Fruit fly (Drosophila melanogaster) whole organism, prepupa: Measurements from ENCODE around the gene CG6048.

Source experiments
- CG11294 ChIP-seq: fragments of 200-800 bp; sonication (Bioruptor generic); IDR thresholded peaks from 2 replicates; pipeline ENCODE4 v1.3.6; 2022; ENCODE audit warnings: missing biosample characterization, missing genetic modification characterization
- CG11762 ChIP-seq: fragments of 200-800 bp; sonication (Bioruptor generic); optimal IDR thresholded peaks from 3 replicates; lab custom pipeline; 2016; ENCODE audit warnings: missing biosample characterization, missing genetic modification characterization; ENCODE audit not compliant: insufficient read depth
- CG15336 ChIP-seq: fragments of 200-800 bp; sonication (Bioruptor generic); IDR thresholded peaks from 2 replicates; pipeline ENCODE4 v1.3.6; 2022; ENCODE audit warnings: missing biosample characterization, missing genetic modification characterization
- CG16779 ChIP-seq: fragments of 200-800 bp; sonication (Bioruptor generic); optimal IDR thresholded peaks from 3 replicates; lab custom pipeline; 2017; ENCODE audit warnings: missing biosample characterization, mild to moderate bottlenecking, missing genetic modification characterization
- CG3032 ChIP-seq: fragments of 200-800 bp; optimal IDR thresholded peaks from 2 replicates; lab custom pipeline; 2019; ENCODE audit warnings: missing biosample characterization, mild to moderate bottlenecking, missing genetic modification characterization, moderate library complexity
- CG31627 ChIP-seq: fragments of 200-800 bp; sonication (Bioruptor generic); optimal IDR thresholded peaks from 3 replicates; lab custom pipeline; 2016; ENCODE audit warnings: missing biosample characterization, missing genetic modification characterization
- CG32006 ChIP-seq: fragments of 200-800 bp; sonication (Bioruptor generic); optimal IDR thresholded peaks from 3 replicates; lab custom pipeline; 2017; ENCODE audit warnings: missing biosample characterization, mild to moderate bottlenecking, missing genetic modification characterization
- CG34406 ChIP-seq: fragments of 200-800 bp; sonication (Bioruptor generic); optimal IDR thresholded peaks from 3 replicates; lab custom pipeline; 2016; ENCODE audit warnings: missing biosample characterization, missing genetic modification characterization
- CG3919 ChIP-seq: fragments of 200-800 bp; sonication (Bioruptor generic); optimal IDR thresholded peaks from 3 replicates; lab custom pipeline; 2016; ENCODE audit warnings: missing biosample characterization, missing genetic modification characterization
- CG4318 ChIP-seq: fragments of 200-800 bp; sonication (Bioruptor generic); optimal IDR thresholded peaks from 3 replicates; lab custom pipeline; 2017; ENCODE audit warnings: missing biosample characterization, mild to moderate bottlenecking, missing genetic modification characterization
- CG6163 ChIP-seq: fragments of 200-800 bp; sonication (Bioruptor generic); IDR thresholded peaks from 3 replicates; pipeline ENCODE4 v1.3.6; 2022; ENCODE audit warnings: missing biosample characterization, missing genetic modification characterization
- CG6276 ChIP-seq: fragments of 200-800 bp; sonication (Bioruptor generic); optimal IDR thresholded peaks from 2 replicates; lab custom pipeline; 2017; ENCODE audit warnings: missing biosample characterization, mild to moderate bottlenecking, missing genetic modification characterization
- CG6792 ChIP-seq: fragments of 200-800 bp; sonication (Bioruptor generic); optimal IDR thresholded peaks from 3 replicates; lab custom pipeline; 2016; ENCODE audit warnings: missing biosample characterization, missing genetic modification characterization
- CG6808 ChIP-seq: fragments of 200-800 bp; sonication (Bioruptor generic); optimal IDR thresholded peaks from 3 replicates; lab custom pipeline; 2017; ENCODE audit warnings: missing biosample characterization, missing genetic modification characterization, mild to moderate bottlenecking, moderate library complexity, missing genetic modification reagents
- CG7368 ChIP-seq: fragments of 200-800 bp; sonication (Bioruptor generic); optimal IDR thresholded peaks from 3 replicates; lab custom pipeline; 2016; ENCODE audit warnings: missing biosample characterization, missing genetic modification characterization
- CG8119 ChIP-seq: fragments of 200-800 bp; sonication (Bioruptor generic); IDR thresholded peaks from 3 replicates; pipeline ENCODE4 v1.3.6; 2022; ENCODE audit warnings: missing biosample characterization, missing genetic modification characterization
- CG8319 ChIP-seq: fragments of 200-800 bp; sonication (Bioruptor generic); optimal IDR thresholded peaks from 3 replicates; lab custom pipeline; 2016; ENCODE audit warnings: missing biosample characterization, missing genetic modification characterization
- CG8632 ChIP-seq: fragments of 200-800 bp; sonication (Bioruptor generic); optimal IDR thresholded peaks from 3 replicates; lab custom pipeline; 2016; ENCODE audit warnings: missing biosample characterization, missing genetic modification characterization
- CG9139 ChIP-seq: fragments of 200-800 bp; sonication (Bioruptor generic); optimal IDR thresholded peaks from 3 replicates; lab custom pipeline; 2017; ENCODE audit warnings: missing biosample characterization, mild to moderate bottlenecking, missing genetic modification characterization
- Eip75B ChIP-seq: fragments of 200-800 bp; sonication (Bioruptor generic); optimal IDR thresholded peaks from 3 replicates; lab custom pipeline; 2016; ENCODE audit warnings: missing biosample characterization, missing genetic modification characterization
- Eip78C ChIP-seq: fragments of 200-800 bp; sonication (Bioruptor generic); peaks from one replicate; lab custom pipeline; 2016; ENCODE audit warnings: missing biosample characterization, missing genetic modification characterization
- Eip93F ChIP-seq: fragments of 200-800 bp; sonication (Bioruptor generic); optimal IDR thresholded peaks from 2 replicates; lab custom pipeline; 2016; ENCODE audit warnings: missing biosample characterization, mild to moderate bottlenecking, missing genetic modification characterization
- Hr38 ChIP-seq: sonication (Bioruptor generic); optimal IDR thresholded peaks from 2 replicates; lab custom pipeline; 2016; ENCODE audit warnings: missing biosample characterization, missing genetic modification characterization
- Hr39 ChIP-seq: fragments of 200-800 bp; sonication (Bioruptor generic); optimal IDR thresholded peaks from 2 replicates; lab custom pipeline; 2016; ENCODE audit warnings: missing biosample characterization, missing genetic modification characterization
- Lpt ChIP-seq: fragments of 200-800 bp; sonication (Bioruptor generic); optimal IDR thresholded peaks from 3 replicates; lab custom pipeline; 2016; ENCODE audit warnings: missing biosample characterization, missing genetic modification characterization
- Met ChIP-seq: fragments of 200-800 bp; sonication (Bioruptor generic); optimal IDR thresholded peaks from 3 replicates; lab custom pipeline; 2016; ENCODE audit warnings: missing biosample characterization, missing genetic modification characterization
- OdsH ChIP-seq: fragments of 200-800 bp; sonication (Bioruptor generic); optimal IDR thresholded peaks from 3 replicates; lab custom pipeline; 2016; ENCODE audit warnings: missing biosample characterization, missing genetic modification characterization
- Smox ChIP-seq: fragments of 200-800 bp; sonication (Bioruptor generic); optimal IDR thresholded peaks from 3 replicates; lab custom pipeline; 2016; ENCODE audit warnings: missing biosample characterization, missing genetic modification characterization
- Sox102F ChIP-seq: fragments of 200-800 bp; sonication (Bioruptor generic); optimal IDR thresholded peaks from 2 replicates; lab custom pipeline; 2016; ENCODE audit warnings: missing biosample characterization, mild to moderate bottlenecking, missing genetic modification characterization
- Sox15 ChIP-seq: fragments of 200-800 bp; sonication (Bioruptor generic); optimal IDR thresholded peaks from 3 replicates; lab custom pipeline; 2016; ENCODE audit warnings: missing biosample characterization, missing genetic modification characterization
- achi ChIP-seq: fragments of 200-800 bp; sonication (Bioruptor generic); optimal IDR thresholded peaks from 3 replicates; lab custom pipeline; 2016; ENCODE audit warnings: missing biosample characterization, missing genetic modification characterization
- cyc ChIP-seq: fragments of 200-800 bp; sonication (Bioruptor generic); optimal IDR thresholded peaks from 3 replicates; lab custom pipeline; 2016; ENCODE audit warnings: missing biosample characterization, missing genetic modification characterization
- eg ChIP-seq: fragments of 200-800 bp; sonication (Bioruptor generic); IDR thresholded peaks from 3 replicates; pipeline ENCODE4 v1.3.6; 2022; ENCODE audit warnings: missing biosample characterization, missing genetic modification characterization
- fd59A ChIP-seq: fragments of 200-800 bp; sonication (Bioruptor generic); optimal IDR thresholded peaks from 2 replicates; lab custom pipeline; 2017; ENCODE audit warnings: missing biosample characterization, mild to moderate bottlenecking, missing genetic modification characterization, missing genetic modification reagents
- fd85E ChIP-seq: fragments of 200-800 bp; sonication (Bioruptor generic); optimal IDR thresholded peaks from 3 replicates; lab custom pipeline; 2016; ENCODE audit warnings: missing biosample characterization, missing genetic modification characterization
- fkh ChIP-seq: fragments of 200-800 bp; sonication (Bioruptor generic); optimal IDR thresholded peaks from 3 replicates; lab custom pipeline; 2017; ENCODE audit warnings: missing biosample characterization, mild to moderate bottlenecking, missing genetic modification characterization, moderate library complexity
- lz ChIP-seq: fragments of 200-800 bp; sonication (Bioruptor generic); optimal IDR thresholded peaks from 3 replicates; lab custom pipeline; 2016; ENCODE audit warnings: missing biosample characterization, missing genetic modification characterization
- net ChIP-seq: fragments of 200-800 bp; sonication (Bioruptor generic); optimal IDR thresholded peaks from 3 replicates; lab custom pipeline; 2016; ENCODE audit warnings: missing biosample characterization, missing genetic modification characterization
- pdm3 ChIP-seq: fragments of 200-800 bp; sonication (Bioruptor generic); optimal IDR thresholded peaks from 3 replicates; lab custom pipeline; 2016; ENCODE audit warnings: missing biosample characterization, missing genetic modification characterization
- salr ChIP-seq, 2 experiments: fragments of 200-800 bp; sonication (Bioruptor generic); optimal IDR thresholded peaks; 3 replicates each; lab custom pipeline; 2016 to 2018; ENCODE audit warnings: missing biosample characterization in 2 of 2, missing genetic modification characterization in 2 of 2, mild to moderate bottlenecking in 1 of 2
- ss ChIP-seq, 2 experiments: fragments of 200-800 bp; sonication (Bioruptor generic); optimal IDR thresholded peaks; 2 replicates in 1 of 2; 3 replicates in 1 of 2; lab custom pipeline; 2017 to 2018; ENCODE audit warnings: mild to moderate bottlenecking in 2 of 2, missing biosample characterization in 2 of 2, missing genetic modification characterization in 2 of 2, moderate library complexity in 1 of 2
- svp ChIP-seq: fragments of 200-800 bp; sonication (Bioruptor generic); peaks from one replicate; lab custom pipeline; 2016; ENCODE audit warnings: missing biosample characterization, missing genetic modification characterization
- topi ChIP-seq: fragments of 200-800 bp; sonication (Bioruptor generic); optimal IDR thresholded peaks from 3 replicates; lab custom pipeline; 2016; ENCODE audit warnings: missing biosample characterization, missing genetic modification characterization
- vri ChIP-seq: fragments of 200-800 bp; sonication (Bioruptor generic); optimal IDR thresholded peaks from 3 replicates; lab custom pipeline; 2016; ENCODE audit warnings: missing biosample characterization, mild to moderate bottlenecking, missing genetic modification characterization

CG6048 gene

dm6 chrX:5916494-5917309, 35.7 kb upstream of the CG6048 start, which contains the start of the genes Shmt and CG3726 (continued):
- TF ChIP-seq CG3032 (tag; lab: Kevin White, UChicago) (no peak), Eip78C (peak; percentile 73), CG16779 (peak; percentile 31), Hr39 (GFP tag; lab: Kevin White, UChicago) (no peak), fd59A (no peak), ss (GFP tag; optimal IDR thresholded peaks at IDR 0.05; lab: Kevin White, UChicago) (peak in 1 of 2 experiments; percentile 42), topi (peak; percentile 49), CG7368 (GFP tag; lab: Kevin White, UChicago) (no peak), Sox15 (no peak), Sox102F (GFP tag; lab: Kevin White, UChicago) (peak; percentile 52), achi (GFP tag; lab: Kevin White, UChicago) (no peak), CG11294 (GFP tag; lab: Robert Waterston, UW) (no peak), CG9139 (GFP tag; lab: Kevin White, UChicago) (peak; percentile 43), CG8319 (no peak), fd85E (GFP tag; lab: Kevin White, UChicago) (no peak)

dm6 chrX:5917310-5917988, 34.9 kb upstream of the CG6048 start:
- TF ChIP-seq Eip78C (peak; percentile 28), CG34406 (GFP tag; lab: Kevin White, UChicago) (peak; percentile 4), CG3919 (no peak), CG6792 (GFP tag; lab: Kevin White, UChicago) (no peak), CG6163 (GFP tag; lab: Robert Waterston, UW) (peak; percentile 27; the same call in 1 of the 3 replicates), CG6276 (GFP tag; lab: Kevin White, UChicago) (peak; percentile 38), fd85E (GFP tag; lab: Kevin White, UChicago) (no peak), CG8119 (peak; percentile 49; the same call in 1 of the 3 replicates), vri (peak; percentile 9), eg (GFP tag; lab: Robert Waterston, UW) (peak; percentile 67; the same call in 2 of the 3 replicates), Smox (GFP tag; lab: Kevin White, UChicago) (no peak), CG15336 (GFP tag; lab: Robert Waterston, UW) (peak; percentile 50), CG11762 (GFP tag; lab: Kevin White, UChicago) (no peak)

dm6 chrX:5918499-5919126, 33.8 kb upstream of the CG6048 start:
- peak; percentile 99 for TF ChIP-seq topi
- peak; percentile 99 for TF ChIP-seq Sox102F (GFP tag; lab: Kevin White, UChicago)
- TF ChIP-seq CG3919, result peak; percentile 100
- peak; percentile 99 for TF ChIP-seq Met (GFP tag; lab: Kevin White, UChicago)
- peak; percentile 100 for TF ChIP-seq Eip75B
- TF ChIP-seq Eip78C, result peak; percentile 100
- TF ChIP-seq CG6808 (GFP tag; lab: Kevin White, UChicago), result peak; percentile 99
- peak; percentile 89 for TF ChIP-seq Hr38 (GFP tag; lab: Kevin White, UChicago)
- peak; percentile 99 for TF ChIP-seq cyc (GFP tag; lab: Kevin White, UChicago)
- peak; percentile 99 for TF ChIP-seq vri
- TF ChIP-seq CG31627 (GFP tag; lab: Kevin White, UChicago), result peak; percentile 99
- TF ChIP-seq CG8632 (GFP tag; lab: Kevin White, UChicago), result peak; percentile 99
- TF ChIP-seq salr (GFP tag; optimal IDR thresholded peaks at IDR 0.05; lab: Kevin White, UChicago), result peak; percentile 99
- TF ChIP-seq Eip93F, result peak; percentile 97
- TF ChIP-seq lz (GFP tag; lab: Kevin White, UChicago), result peak; percentile 100
- peak; percentile 100 for TF ChIP-seq CG7368 (GFP tag; lab: Kevin White, UChicago)
- peak; percentile 100 for TF ChIP-seq ss (GFP tag; optimal IDR thresholded peaks at IDR 0.05; lab: Kevin White, UChicago)
- TF ChIP-seq CG6792 (GFP tag; lab: Kevin White, UChicago), result peak; percentile 100
- TF ChIP-seq net (GFP tag; lab: Kevin White, UChicago), result peak; percentile 99
- peak; percentile 100 for TF ChIP-seq pdm3 (GFP tag; lab: Kevin White, UChicago)
- TF ChIP-seq fd59A, result peak; percentile 99
- TF ChIP-seq svp, result peak; percentile 100
- peak; percentile 93 for TF ChIP-seq fkh (GFP tag; lab: Kevin White, UChicago)
- peak; percentile 99 for TF ChIP-seq CG15336 (GFP tag; lab: Robert Waterston, UW)
- TF ChIP-seq CG32006 (GFP tag; lab: Kevin White, UChicago), result peak; percentile 100
- peak; percentile 100 for TF ChIP-seq Lpt (GFP tag; lab: Kevin White, UChicago)
- peak; percentile 99 for TF ChIP-seq CG4318 (GFP tag; lab: Kevin White, UChicago)
- TF ChIP-seq OdsH (GFP tag; lab: Kevin White, UChicago), result peak; percentile 100
